Fruit fly (Drosophila melanogaster) whole organism, embryonic: ENCODE data around the gene CG17230.

ENCODE experiments used
- ATbp ChIP-seq: fragments of 200-800 bp; sonication (Bioruptor generic); optimal IDR thresholded peaks from 2 replicates; lab custom pipeline; 2017; ENCODE audit warnings: missing biosample characterization, mild to moderate bottlenecking, missing genetic modification characterization, missing genetic modification reagents
- Atf6 ChIP-seq: fragments of 200-800 bp; sonication (Bioruptor generic); IDR thresholded peaks from 2 replicates; pipeline ENCODE4 v1.3.6; 2022; ENCODE audit warnings: missing biosample characterization, missing genetic modification characterization
- B-H2 ChIP-seq: fragments of 200-800 bp; sonication (Bioruptor generic); optimal IDR thresholded peaks from 2 replicates; lab custom pipeline; 2018; ENCODE audit warnings: missing biosample characterization, mild to moderate bottlenecking, missing genetic modification characterization
- CG1024 ChIP-seq: fragments of 200-800 bp; sonication (Bioruptor generic); IDR thresholded peaks from 2 replicates; pipeline ENCODE4 v1.3.6; 2022; ENCODE audit warnings: missing biosample characterization, missing genetic modification characterization
- CG10366 ChIP-seq: fragments of 200-800 bp; sonication (Bioruptor generic); IDR thresholded peaks from 2 replicates; pipeline ENCODE4 v1.3.6; 2022; ENCODE audit warnings: missing biosample characterization, missing genetic modification characterization
- CG10565 ChIP-seq: fragments of 200-800 bp; sonication (Bioruptor generic); optimal IDR thresholded peaks from 3 replicates; lab custom pipeline; 2016; ENCODE audit warnings: missing biosample characterization, mild to moderate bottlenecking, missing genetic modification characterization
- CG11247 ChIP-seq: fragments of 200-800 bp; sonication (Bioruptor generic); IDR thresholded peaks from 2 replicates; pipeline ENCODE4 v1.3.6; 2022; ENCODE audit warnings: missing biosample characterization, missing genetic modification characterization
- CG11695 ChIP-seq: fragments of 200-800 bp; sonication (Bioruptor generic); IDR thresholded peaks from 3 replicates; pipeline ENCODE4 v1.3.6; 2022; ENCODE audit warnings: missing biosample characterization, missing genetic modification characterization
- CG11696 ChIP-seq: fragments of 200-800 bp; sonication (Bioruptor generic); IDR thresholded peaks from 2 replicates; pipeline ENCODE4 v1.3.6; 2022; ENCODE audit warnings: missing biosample characterization, missing genetic modification characterization
- CG1529 ChIP-seq: fragments of 200-800 bp; sonication (Bioruptor generic); optimal IDR thresholded peaks from 3 replicates; lab custom pipeline; 2018; ENCODE audit warnings: missing biosample characterization, missing genetic modification characterization
- CG17612 ChIP-seq: fragments of 200-800 bp; sonication (Bioruptor generic); IDR thresholded peaks from 2 replicates; pipeline ENCODE4 v1.3.6; 2022; ENCODE audit warnings: missing biosample characterization, missing genetic modification characterization
- CG18262 ChIP-seq: fragments of 200-800 bp; optimal IDR thresholded peaks from 3 replicates; lab custom pipeline; 2019; ENCODE audit warnings: missing biosample characterization, mild to moderate bottlenecking, missing genetic modification characterization, moderate library complexity
- CG18764 ChIP-seq: fragments of 200-800 bp; sonication (Bioruptor generic); optimal IDR thresholded peaks from 3 replicates; lab custom pipeline; 2016; ENCODE audit warnings: missing biosample characterization, missing genetic modification characterization
- CG2116 ChIP-seq: fragments of 200-800 bp; sonication (Bioruptor generic); optimal IDR thresholded peaks from 3 replicates; lab custom pipeline; 2018; ENCODE audit warnings: missing biosample characterization, mild to moderate bottlenecking, missing genetic modification characterization
- CG2678 ChIP-seq: fragments of 200-800 bp; sonication (Bioruptor generic); optimal IDR thresholded peaks from 3 replicates; lab custom pipeline; 2019; ENCODE audit warnings: missing biosample characterization, mild to moderate bottlenecking, missing genetic modification characterization, moderate library complexity
- CG34376 ChIP-seq: fragments of 200-800 bp; sonication (Bioruptor generic); optimal IDR thresholded peaks from 2 replicates; lab custom pipeline; 2018; ENCODE audit warnings: missing biosample characterization, mild to moderate bottlenecking, missing genetic modification characterization
- CG3847 ChIP-seq: fragments of 200-800 bp; sonication (Bioruptor generic); IDR thresholded peaks from 2 replicates; pipeline ENCODE4 v1.3.6; 2022; ENCODE audit warnings: missing biosample characterization, missing genetic modification characterization
- CG4707 ChIP-seq: fragments of 200-800 bp; sonication (Bioruptor generic); optimal IDR thresholded peaks from 2 replicates; lab custom pipeline; 2018; ENCODE audit warnings: missing biosample characterization, mild to moderate bottlenecking, missing genetic modification characterization, moderate library complexity
- CG6791 ChIP-seq: fragments of 200-800 bp; sonication (Bioruptor generic); IDR thresholded peaks from 3 replicates; pipeline ENCODE4 v1.3.6; 2022; ENCODE audit warnings: missing biosample characterization, missing genetic modification characterization; ENCODE audit not compliant: partially characterized antibody
- CG7372 ChIP-seq: fragments of 200-800 bp; sonication (Bioruptor generic); IDR thresholded peaks from 2 replicates; pipeline ENCODE4 v1.3.6; 2022; ENCODE audit warnings: missing biosample characterization, missing genetic modification characterization
- CG9932 ChIP-seq: fragments of 200-800 bp; sonication (Bioruptor generic); IDR thresholded peaks from 2 replicates; pipeline ENCODE4 v1.3.6; 2022; ENCODE audit warnings: missing biosample characterization, missing genetic modification characterization
- Dip2 ChIP-seq: fragments of 200-800 bp; sonication (Bioruptor generic); IDR thresholded peaks from 2 replicates; pipeline ENCODE4 v1.3.6; 2022; ENCODE audit warnings: missing biosample characterization, missing genetic modification characterization
- Doc2 ChIP-seq: fragments of 200-800 bp; sonication (Bioruptor generic); IDR thresholded peaks from 2 replicates; pipeline ENCODE4 v1.3.6; 2022; ENCODE audit warnings: missing biosample characterization, missing genetic modification characterization
- ERR ChIP-seq: fragments of 200-800 bp; sonication (Bioruptor generic); optimal IDR thresholded peaks from 2 replicates; lab custom pipeline; 2016; ENCODE audit warnings: missing biosample characterization, missing genetic modification characterization
- Elba2 ChIP-seq: fragments of 200-800 bp; sonication (Bioruptor generic); optimal IDR thresholded peaks from 3 replicates; lab custom pipeline; 2016; ENCODE audit warnings: missing biosample characterization, missing genetic modification characterization
- Ets65A ChIP-seq: fragments of 200-800 bp; sonication (Bioruptor generic); peaks from one replicate; lab custom pipeline; 2016; ENCODE audit warnings: missing biosample characterization, missing genetic modification characterization
- Fer1 ChIP-seq: fragments of 200-800 bp; sonication (Bioruptor generic); optimal IDR thresholded peaks from 2 replicates; lab custom pipeline; 2017; ENCODE audit warnings: missing biosample characterization, mild to moderate bottlenecking, missing genetic modification characterization
- Hr51 ChIP-seq, 2 experiments: fragments of 200-800 bp; sonication (Bioruptor generic); optimal IDR thresholded peaks; 2 replicates in 1 of 2; 3 replicates in 1 of 2; lab custom pipeline; 2016 to 2018; ENCODE audit warnings: missing biosample characterization in 2 of 2, missing genetic modification characterization in 2 of 2, mild to moderate bottlenecking in 1 of 2, moderate library complexity in 1 of 2
- NC2β ChIP-seq: fragments of 200-800 bp; sonication (Bioruptor generic); optimal IDR thresholded peaks from 2 replicates; lab custom pipeline; 2016; ENCODE audit warnings: missing biosample characterization, missing genetic modification characterization
- Oaz ChIP-seq: fragments of 200-800 bp; sonication (Bioruptor generic); IDR thresholded peaks from 2 replicates; pipeline ENCODE4 v1.3.6; 2022; ENCODE audit warnings: missing biosample characterization, missing genetic modification characterization
- Optix ChIP-seq: fragments of 200-800 bp; sonication (Bioruptor generic); IDR thresholded peaks from 3 replicates; pipeline ENCODE4 v1.3.6; 2022; ENCODE audit warnings: missing biosample characterization, missing genetic modification characterization
- Pdp1 ChIP-seq, 2 experiments: fragments of 200-800 bp; sonication (Bioruptor generic); optimal IDR thresholded peaks; 3 replicates each; lab custom pipeline; 2016; ENCODE audit warnings: missing biosample characterization in 2 of 2, missing genetic modification characterization in 2 of 2, mild to moderate bottlenecking in 1 of 2, moderate library complexity in 1 of 2
- Scr ChIP-seq: fragments of 200-800 bp; sonication (Bioruptor generic); IDR thresholded peaks from 2 replicates; pipeline ENCODE4 v1.3.6; 2022; ENCODE audit warnings: missing biosample characterization, missing genetic modification characterization; ENCODE audit not compliant: partially characterized antibody
- Xrp1 ChIP-seq: fragments of 200-800 bp; sonication (Bioruptor generic); IDR thresholded peaks from 2 replicates; pipeline ENCODE4 v1.3.6; 2022; ENCODE audit warnings: missing biosample characterization, missing genetic modification characterization
- bbx ChIP-seq: fragments of 200-800 bp; sonication (Bioruptor generic); IDR thresholded peaks from 2 replicates; pipeline ENCODE4 v1.3.6; 2022; ENCODE audit warnings: missing biosample characterization, missing genetic modification characterization; ENCODE audit not compliant: partially characterized antibody
- bcd ChIP-seq: fragments of 200-800 bp; sonication (Bioruptor generic); optimal IDR thresholded peaks from 2 replicates; lab custom pipeline; 2017; ENCODE audit warnings: missing biosample characterization, mild to moderate bottlenecking, missing genetic modification characterization
- cwo ChIP-seq: fragments of 200-800 bp; sonication (Bioruptor generic); optimal IDR thresholded peaks from 3 replicates; lab custom pipeline; 2017; ENCODE audit warnings: missing biosample characterization, missing genetic modification characterization, mild to moderate bottlenecking, moderate library complexity, missing genetic modification reagents
- danr ChIP-seq: fragments of 200-800 bp; sonication (Bioruptor generic); IDR thresholded peaks from 2 replicates; pipeline ENCODE4 v1.3.6; 2022; ENCODE audit warnings: missing biosample characterization, missing genetic modification characterization
- ewg ChIP-seq: fragments of 200-800 bp; sonication (Bioruptor generic); optimal IDR thresholded peaks from 3 replicates; lab custom pipeline; 2017; ENCODE audit warnings: mild to moderate bottlenecking, missing biosample characterization, missing genetic modification reagents, missing genetic modification characterization
- fd3F ChIP-seq: fragments of 200-800 bp; sonication (Bioruptor generic); optimal IDR thresholded peaks from 2 replicates; lab custom pipeline; 2018; ENCODE audit warnings: missing biosample characterization, mild to moderate bottlenecking, missing genetic modification characterization, moderate library complexity
- fd64A ChIP-seq: fragments of 200-800 bp; sonication (Bioruptor generic); optimal IDR thresholded peaks from 3 replicates; lab custom pipeline; 2018; ENCODE audit warnings: missing biosample characterization, mild to moderate bottlenecking, missing genetic modification characterization
- gsb ChIP-seq: fragments of 200-800 bp; sonication (Bioruptor generic); IDR thresholded peaks from 2 replicates; pipeline ENCODE4 v1.3.6; 2022; ENCODE audit warnings: missing biosample characterization, missing genetic modification characterization
- gt ChIP-seq: fragments of 200-800 bp; sonication (Bioruptor generic); IDR thresholded peaks from 2 replicates; pipeline ENCODE4 v1.3.6; 2022; ENCODE audit warnings: missing biosample characterization, missing genetic modification characterization
- pb ChIP-seq: fragments of 200-800 bp; sonication (Bioruptor generic); optimal IDR thresholded peaks from 3 replicates; lab custom pipeline; 2016; ENCODE audit warnings: missing biosample characterization, missing genetic modification characterization
- pfk ChIP-seq: fragments of 200-800 bp; sonication (Bioruptor generic); optimal IDR thresholded peaks from 2 replicates; lab custom pipeline; 2018; ENCODE audit warnings: missing biosample characterization, mild to moderate bottlenecking, missing genetic modification characterization, moderate library complexity
- pho ChIP-seq: fragments of 200-800 bp; sonication (Bioruptor generic); optimal IDR thresholded peaks from 2 replicates; lab custom pipeline; 2016; ENCODE audit warnings: missing biosample characterization, missing genetic modification characterization
- psq ChIP-seq: fragments of 200-800 bp; sonication (Bioruptor generic); optimal IDR thresholded peaks from 2 replicates; lab custom pipeline; 2017; ENCODE audit warnings: missing biosample characterization, missing genetic modification characterization
- sens-2 ChIP-seq: fragments of 200-800 bp; sonication (Bioruptor generic); IDR thresholded peaks from 2 replicates; pipeline ENCODE4 v1.3.6; 2022; ENCODE audit warnings: missing biosample characterization, missing genetic modification characterization
- tin ChIP-seq: fragments of 200-800 bp; sonication (Bioruptor generic); optimal IDR thresholded peaks from 3 replicates; lab custom pipeline; 2016; ENCODE audit warnings: missing biosample characterization, missing genetic modification characterization
- z ChIP-seq: fragments of 200-800 bp; sonication (Bioruptor generic); IDR thresholded peaks from 3 replicates; pipeline ENCODE4 v1.3.6; 2022; ENCODE audit warnings: missing biosample characterization, missing genetic modification characterization
- zfh2 ChIP-seq: fragments of 200-800 bp; sonication (Bioruptor generic); optimal IDR thresholded peaks from 2 replicates; lab custom pipeline; 2016; ENCODE audit warnings: missing biosample characterization, missing genetic modification characterization

Gene CG17230

DNA sequence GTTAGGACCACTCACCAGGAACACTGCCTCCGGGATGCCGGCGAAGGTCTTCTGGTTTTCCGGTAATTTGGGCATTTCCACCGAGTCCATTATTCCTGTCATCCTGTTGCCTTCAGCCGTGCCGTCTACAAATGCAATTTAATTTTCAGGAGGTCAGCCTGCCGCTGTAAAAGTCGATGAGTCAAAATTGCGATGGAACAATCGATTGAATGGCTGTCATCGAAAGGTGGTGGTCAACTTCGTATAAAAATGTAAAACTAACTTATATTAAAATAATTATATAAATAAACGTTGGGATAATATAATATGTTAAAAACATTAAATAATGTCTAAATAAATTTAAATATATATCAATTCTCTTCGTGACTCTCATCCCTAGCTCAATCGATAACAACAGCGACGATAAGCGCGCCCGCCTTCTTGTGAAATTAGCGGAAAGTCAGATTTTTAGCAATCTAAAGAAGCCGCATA, 27.9 kb upstream of the CG17230 start, which contains the start of the genes mgr and Irbp (continued):
- peak; percentile 80 for TF ChIP-seq CG11696 (GFP tag; lab: Robert Waterston, UW)
- TF ChIP-seq CG3847 (GFP tag; lab: Robert Waterston, UW), result peak; percentile 95
- peak; percentile 87 for TF ChIP-seq cwo
- peak; percentile 98 for TF ChIP-seq CG9932 (GFP tag; lab: Robert Waterston, UW)
- TF ChIP-seq pb, result no peak
- peak; percentile 90 for TF ChIP-seq Scr
- TF ChIP-seq CG18262, result peak; percentile 93
- TF ChIP-seq CG18764, result peak; percentile 85
- peak; percentile 90 for TF ChIP-seq fd3F (GFP tag; lab: Kevin White, UChicago)
- peak; percentile 90 for TF ChIP-seq tin (GFP tag; lab: Kevin White, UChicago)
- TF ChIP-seq CG6791, result no peak; the same call in 2 of the 3 replicates
- no peak for TF ChIP-seq Fer1 (GFP tag; lab: Kevin White, UChicago)
- peak; percentile 80 for TF ChIP-seq psq (GFP tag; lab: Kevin White, UChicago)
- TF ChIP-seq CG2678 (tag; lab: Kevin White, UChicago), result no peak
- peak; percentile 87 for TF ChIP-seq danr
- peak; percentile 95 for TF ChIP-seq Ets65A (GFP tag; lab: Kevin White, UChicago)
- TF ChIP-seq gsb (GFP tag; lab: Robert Waterston, UW), result peak; percentile 89
- TF ChIP-seq z, result no peak
- peak; percentile 78; the same call in 1 of the 2 replicates for TF ChIP-seq CG17612 (GFP tag; lab: Robert Waterston, UW)
- TF ChIP-seq fd64A (GFP tag; lab: Kevin White, UChicago), result peak; percentile 8
- peak; percentile 91 for TF ChIP-seq Optix
- peak; percentile 73 for TF ChIP-seq gt
- TF ChIP-seq bcd (GFP tag; lab: Kevin White, UChicago), result peak; percentile 88
- TF ChIP-seq zfh2 (GFP tag; lab: Kevin White, UChicago), result peak; percentile 68
- TF ChIP-seq Doc2 (GFP tag; lab: Robert Waterston, UW), result peak; percentile 70
- peak; percentile 8 for TF ChIP-seq Elba2 (GFP tag; lab: Kevin White, UChicago)
- peak; percentile 94 for TF ChIP-seq CG11247 (GFP tag; lab: Robert Waterston, UW)
- peak; percentile 50 for TF ChIP-seq pho
- peak; percentile 64 for TF ChIP-seq CG4707
- TF ChIP-seq CG2116 (GFP tag; lab: Kevin White, UChicago), result peak; percentile 82
- peak; percentile 77 for TF ChIP-seq sens-2
- 0 out of 2 replicates have a peak, but pooled peaks have one; percentile 18 for TF ChIP-seq Dip2 (GFP tag; lab: Robert Waterston, UW)
- TF ChIP-seq ERR (GFP tag; lab: Kevin White, UChicago), result no peak
- TF ChIP-seq B-H2 (GFP tag; lab: Kevin White, UChicago), result peak; percentile 86
- no peak for TF ChIP-seq NC2β (GFP tag; lab: Kevin White, UChicago)
- TF ChIP-seq CG1024 (GFP tag; lab: Robert Waterston, UW), result peak; percentile 89
- TF ChIP-seq ewg (GFP tag; lab: Kevin White, UChicago), result peak; percentile 83
- TF ChIP-seq CG7372, result peak; percentile 94
- TF ChIP-seq Oaz (GFP tag; lab: Robert Waterston, UW), result peak; percentile 91
- TF ChIP-seq bbx, result peak; percentile 78
- TF ChIP-seq CG34376, result peak; percentile 59
- peak; percentile 94 for TF ChIP-seq CG10366 (GFP tag; lab: Robert Waterston, UW)
- TF ChIP-seq Xrp1 (GFP tag; lab: Robert Waterston, UW), result peak; percentile 97
- TF ChIP-seq ATbp (GFP tag; lab: Kevin White, UChicago), result peak; percentile 82
- peak; percentile 91 for TF ChIP-seq Atf6 (GFP tag; lab: Robert Waterston, UW)
- TF ChIP-seq CG10565, result peak; percentile 31
- TF ChIP-seq Hr51 (GFP tag; optimal IDR thresholded peaks at IDR 0.05; lab: Kevin White, UChicago), result peak; percentile 78 to 91
- peak in 1 of 2 experiments; percentile 14 for TF ChIP-seq Pdp1 (GFP tag; optimal IDR thresholded peaks at IDR 0.05; lab: Kevin White, UChicago)
- peak; percentile 66 for TF ChIP-seq CG1529 (GFP tag; lab: Kevin White, UChicago)
- peak; percentile 91 for TF ChIP-seq CG11695 (GFP tag; lab: Robert Waterston, UW)
- no peak for TF ChIP-seq pfk (GFP tag; lab: Kevin White, UChicago)
